Fruit fly (Drosophila melanogaster): Measurements from ENCODE around the gene Sr-CIV.

- TF ChIP-seq Myc (optimal IDR thresholded peaks at IDR 0.05) (no peak), psq (optimal IDR thresholded peaks at IDR 0.05) (no peak), h (optimal IDR thresholded peaks at IDR 0.05) (no peak), ttk (optimal IDR thresholded peaks at IDR 0.05) (no peak)
These were observed 47.9 kb downstream of the Sr-CIV start for dm6 chr2L:3475948-3476347.
